Worm (Caenorhabditis elegans) whole organism, early embryonic: ENCODE results near the gene hipr-1.

Experiments used
- B0310.2 ChIP-seq: sonication (generic microtip); optimal IDR thresholded peaks from 2 replicates; lab custom pipeline; 2016; ENCODE audit warnings: mild to moderate bottlenecking, missing genetic modification characterization, missing compliant biosample characterization
- ama-1 ChIP-seq: fragments of 150-350 bp; optimal IDR thresholded peaks from 2 replicates; lab custom pipeline; 2014
- ceh-36 ChIP-seq: sonication (generic microtip); optimal IDR thresholded peaks from 2 replicates; lab custom pipeline; 2016; ENCODE audit warnings: missing genetic modification characterization, inconsistent platforms, missing compliant biosample characterization
- flt-1 ChIP-seq: fragments of 200-800 bp; sonication (Bioruptor generic); IDR thresholded peaks from 2 replicates; pipeline ENCODE4 v1.3.6; 2022; ENCODE audit warnings: missing genetic modification characterization, missing compliant biosample characterization
- hmbx-1 ChIP-seq: sonication (generic microtip); optimal IDR thresholded peaks from 2 replicates; lab custom pipeline; 2016; ENCODE audit warnings: mild to moderate bottlenecking, missing genetic modification characterization, missing compliant biosample characterization
- hmg-4 ChIP-seq: fragments of 200-800 bp; sonication (Bioruptor generic); optimal IDR thresholded peaks from 2 replicates; lab custom pipeline; 2018; ENCODE audit warnings: mild to moderate bottlenecking, missing genetic modification characterization, missing compliant biosample characterization
- pes-1 ChIP-seq: fragments of 200-800 bp; sonication (Bioruptor generic); IDR thresholded peaks from 2 replicates; pipeline ENCODE4 v1.3.6; 2022; ENCODE audit warnings: missing genetic modification reagents, missing genetic modification characterization, missing compliant biosample characterization
- tbx-37 ChIP-seq: fragments of 200-800 bp; sonication (Bioruptor generic); conservative IDR thresholded peaks from 2 replicates; pipeline ENCODE4 v1.3.6; 2022; ENCODE audit warnings: missing genetic modification reagents, missing genetic modification characterization, missing compliant biosample characterization
- tra-4 ChIP-seq: sonication (generic microtip); optimal IDR thresholded peaks from 2 replicates; lab custom pipeline; 2017; ENCODE audit warnings: missing genetic modification characterization, missing compliant biosample characterization

DNA sequence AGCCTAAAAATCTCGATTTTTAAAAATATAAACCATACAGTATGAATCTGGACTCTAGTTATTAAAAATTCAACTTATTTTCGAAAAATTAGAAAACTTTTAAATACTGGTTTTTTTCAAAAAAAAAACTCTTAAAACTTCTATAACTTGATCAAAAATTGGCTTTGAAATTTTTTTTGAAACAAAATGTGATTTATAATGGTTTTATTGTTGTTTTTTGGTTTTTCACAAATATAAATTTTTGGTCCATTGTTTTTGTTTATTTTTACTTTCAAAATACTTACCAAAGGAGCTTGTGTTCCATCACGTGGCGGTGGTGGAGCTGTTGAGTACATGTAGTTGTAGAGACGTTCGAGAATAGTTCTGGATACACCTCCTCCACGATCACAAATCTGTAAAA is 18.3 kb downstream of the hipr-1 start:
- TF ChIP-seq ama-1 (lab: Kevin White, UChicago): no peak
- TF ChIP-seq hmg-4 (GFP tag; lab: Kevin White, UChicago): no peak
- TF ChIP-seq hmbx-1 (tag; lab: Kevin White, UChicago): no peak
- no peak for TF ChIP-seq B0310.2 (tag; lab: Kevin White, UChicago)
- TF ChIP-seq pes-1 (GFP tag; lab: Robert Waterston, UW): no peak
- TF ChIP-seq tra-4 (tag; lab: Kevin White, UChicago): no peak
- TF ChIP-seq flt-1 (GFP tag; lab: Robert Waterston, UW): no peak
- TF ChIP-seq tbx-37 (GFP tag; lab: Robert Waterston, UW): no peak
- no peak for TF ChIP-seq ceh-36 (tag; lab: Kevin White, UChicago)
